Fruit fly (Drosophila melanogaster) whole organism: Measurements from ENCODE around the gene Klp31E.

Experiments
- CG8478 ChIP-seq: fragments of >200 bp; optimal IDR thresholded peaks from 2 replicates; lab custom pipeline; 2018; ENCODE audit warnings: inconsistent platforms
- Dll ChIP-seq: fragments of >200 bp; optimal IDR thresholded peaks from 2 replicates; lab custom pipeline; 2017
- pan ChIP-seq: fragments of >200 bp; optimal IDR thresholded peaks from 2 replicates; lab custom pipeline; 2017
- usp ChIP-seq: fragments of >200 bp; optimal IDR thresholded peaks from 2 replicates; lab custom pipeline; 2017; ENCODE audit warnings: missing biosample characterization, missing genetic modification characterization, mixed read lengths

dm6 chr2L:10378631-10379030, 35.2 kb upstream of the Klp31E start:
- TF ChIP-seq CG8478 (lab: Kevin White, UChicago) = no peak
- no peak for TF ChIP-seq pan
- no peak for TF ChIP-seq usp (GFP tag; lab: Kevin White, UChicago)
- no peak for TF ChIP-seq Dll
